Fruit fly (Drosophila melanogaster): Measurements from ENCODE around the gene CG15864.

dm6 chr3R:8250166-8250733 lies 2.0 kb downstream of the CG15864 start, which contains the start of gene mtg:
- TF ChIP-seq CG8478 (optimal IDR thresholded peaks at IDR 0.05) (no peak), CTCF (optimal IDR thresholded peaks at IDR 0.05) (no peak)

All from S2 (cell line).